Fruit fly (Drosophila melanogaster): ENCODE measurements around the gene cm.

The cm gene

dm6 chrX:6973340-6973739 is 37.6 kb downstream of the cm start, which contains the start of gene CG3040 (continued):
- TF ChIP-seq pros (GFP tag; optimal IDR thresholded peaks at IDR 0.05) (no peak), Gug (GFP tag; IDR thresholded peaks at IDR 0.05) (no peak), Neu2 (GFP tag; optimal IDR thresholded peaks at IDR 0.05; ENCODE audit: borderline replicate concordance) (no peak), HmgZ (tag; optimal IDR thresholded peaks at IDR 0.05) (peak; percentile 66)

dm6 chrX:6969364-6970137 is 41.4 kb downstream of the cm start, which contains the start of gene CG4586:
TSS of gene CG4586 (plus strand) at chrX:6969918.
- TF ChIP-seq Hsf (GFP tag; optimal IDR thresholded peaks at IDR 0.05) (peak; percentile 95), Dll (GFP tag; IDR thresholded peaks at IDR 0.05; ENCODE audit: partially characterized antibody) (no peak), CG7271 (tag; optimal IDR thresholded peaks at IDR 0.05) (peak; percentile 65), dati (GFP tag; IDR thresholded peaks at IDR 0.05) (peak; percentile 81; the same call in 1 of the 2 replicates), pfk (GFP tag; optimal IDR thresholded peaks at IDR 0.05) (peak; percentile 41), ken (GFP tag; IDR thresholded peaks at IDR 0.05) (peak; percentile 91), amos (GFP tag; IDR thresholded peaks at IDR 0.05; ENCODE audit: partially characterized antibody) (no peak), CG6791 (GFP tag; IDR thresholded peaks at IDR 0.05; ENCODE audit: partially characterized antibody) (no peak), CG7963 (GFP tag; IDR thresholded peaks at IDR 0.05; ENCODE audit: partially characterized antibody) (no peak), tap (tag; optimal IDR thresholded peaks at IDR 0.05) (peak; percentile 96), twi (tag; optimal IDR thresholded peaks at IDR 0.05) (peak; percentile 69), shn (GFP tag; optimal IDR thresholded peaks at IDR 0.05) (peak; percentile 90), Hmx (GFP tag; optimal IDR thresholded peaks at IDR 0.05) (peak; percentile 75), CG15696 (tag; optimal IDR thresholded peaks at IDR 0.05) (peak; percentile 57), tup (GFP tag; optimal IDR thresholded peaks at IDR 0.05) (peak; percentile 94), CG31224 (GFP tag; IDR thresholded peaks at IDR 0.05) (peak; percentile 80), seq (GFP tag; IDR thresholded peaks at IDR 0.05) (peak; percentile 97), dmrt99B (tag; optimal IDR thresholded peaks at IDR 0.05) (peak; percentile 95), ewg (GFP tag; optimal IDR thresholded peaks at IDR 0.05) (peak; percentile 85), bigmax (GFP tag; optimal IDR thresholded peaks at IDR 0.05) (peak; percentile 69), tio (GFP tag; optimal IDR thresholded peaks at IDR 0.05) (peak; percentile 87), D19B (GFP tag; optimal IDR thresholded peaks at IDR 0.05) (peak; percentile 89), CG12155 (GFP tag; optimal IDR thresholded peaks at IDR 0.05) (peak; percentile 92), fd3F (GFP tag; optimal IDR thresholded peaks at IDR 0.05) (peak; percentile 89), CG12942 (GFP tag; optimal IDR thresholded peaks at IDR 0.05) (peak; percentile 92), Fer1 (GFP tag; optimal IDR thresholded peaks at IDR 0.05) (peak; percentile 98), pho (GFP tag; optimal IDR thresholded peaks at IDR 0.05) (peak; percentile 93), CG13123 (GFP tag; optimal IDR thresholded peaks at IDR 0.05) (peak; percentile 87), hth (optimal IDR thresholded peaks at IDR 0.05) (no peak), CG8089 (GFP tag; optimal IDR thresholded peaks at IDR 0.05) (peak; percentile 91), Rfx (GFP tag; IDR thresholded peaks at IDR 0.05) (peak; percentile 96), CG13424 (tag; optimal IDR thresholded peaks at IDR 0.05) (peak; percentile 93), CTCF (GFP tag; optimal IDR thresholded peaks at IDR 0.05) (peak; percentile 59), CG15011 (GFP tag; optimal IDR thresholded peaks at IDR 0.05) (peak; percentile 92), Hey (tag; optimal IDR thresholded peaks at IDR 0.05) (peak; percentile 85), D (optimal IDR thresholded peaks at IDR 0.05) (no peak), D (GFP tag; optimal IDR thresholded peaks at IDR 0.05) (peak; percentile 86), GATAe (GFP tag; conservative IDR thresholded peaks at IDR 0.05) (peak; percentile 82), CG13775 (GFP tag; optimal IDR thresholded peaks at IDR 0.05) (peak; percentile 91), pnt (GFP tag; optimal IDR thresholded peaks at IDR 0.05) (peak; percentile 85), CG11456 (GFP tag; IDR thresholded peaks at IDR 0.05) (peak; percentile 94), CG6854 (GFP tag; optimal IDR thresholded peaks at IDR 0.05) (peak; percentile 98), CG14710 (tag; optimal IDR thresholded peaks at IDR 0.05) (peak; percentile 83), CG4328 (GFP tag; optimal IDR thresholded peaks at IDR 0.05) (peak; percentile 85)
